Worm (Caenorhabditis elegans) whole organism, L1 larva: ENCODE data around the gene srsy-2.

Source experiments
- ama-1 ChIP-seq: fragments of 150-350 bp; optimal IDR thresholded peaks from 2 replicates; lab custom pipeline; 2014
- ceh-82 ChIP-seq, 3 experiments: fragments of 150-350 bp in 1 of 3; sonication (generic microtip) in 2 of 3; optimal IDR thresholded peaks; 2 replicates each; lab custom pipeline; 2014 to 2017; ENCODE audit warnings: missing biosample characterization in 3 of 3, missing genetic modification characterization in 3 of 3
- elt-3 ChIP-seq, 6 experiments: fragments of 150-350 bp in 1 of 6; sonication (generic microtip); optimal IDR thresholded peaks; 2 replicates each; lab custom pipeline; 2017 to 2018; ENCODE audit warnings: missing biosample characterization in 6 of 6, missing genetic modification characterization in 6 of 6, inconsistent platforms in 1 of 6
- lin-13 ChIP-seq: fragments of 150-350 bp; optimal IDR thresholded peaks from 2 replicates; lab custom pipeline; 2014; ENCODE audit warnings: missing biosample characterization, missing genetic modification reagents, missing genetic modification characterization
- mab-9 ChIP-seq: fragments of 200-800 bp; sonication (Bioruptor generic); IDR thresholded peaks from 2 replicates; pipeline ENCODE4 v1.3.6; 2022; ENCODE audit warnings: missing genetic modification reagents, missing genetic modification characterization, missing compliant biosample characterization
- nhr-28 ChIP-seq: fragments of 150-350 bp; optimal IDR thresholded peaks from 2 replicates; lab custom pipeline; 2014; ENCODE audit warnings: missing biosample characterization, missing genetic modification characterization
- pqm-1 ChIP-seq: sonication (generic microtip); optimal IDR thresholded peaks from 3 replicates; lab custom pipeline; 2017; ENCODE audit warnings: missing biosample characterization, missing genetic modification characterization
- snpc-4 ChIP-seq: fragments of 150-350 bp; optimal IDR thresholded peaks from 2 replicates; lab custom pipeline; 2014; ENCODE audit warnings: missing biosample characterization, missing genetic modification characterization
- unc-62 ChIP-seq: fragments of 150-350 bp; optimal IDR thresholded peaks from 2 replicates; lab custom pipeline; 2014; ENCODE audit warnings: missing biosample characterization, missing genetic modification reagents, missing genetic modification characterization

ce11 chrII:6198468-6198867 lies 28.4 kb downstream of the srsy-2 start, which contains the start of gene szy-4:
- TF ChIP-seq nhr-28 (no peak), lin-13 (GFP tag; lab: Kevin White, UChicago) (no peak), ama-1 (lab: Kevin White, UChicago) (no peak), unc-62 (GFP tag; lab: Kevin White, UChicago) (no peak), mab-9 (GFP tag; lab: Robert Waterston, UW) (no peak), snpc-4 (tag; lab: Kevin White, UChicago) (no peak), ceh-82 (tag; optimal IDR thresholded peaks at IDR 0.05; lab: Kevin White, UChicago) (no peak), elt-3 (tag; optimal IDR thresholded peaks at IDR 0.05; lab: Kevin White, UChicago) (no peak), pqm-1 (no peak)
